Worm (Caenorhabditis elegans) whole organism, L2 larva: ENCODE results near the gene C02F5.10.

Source experiments
- Y55F3AM.14 ChIP-seq: fragments of 200-800 bp; sonication (Bioruptor generic); optimal IDR thresholded peaks from 2 replicates; lab custom pipeline; 2018; ENCODE audit warnings: mild to moderate bottlenecking, missing genetic modification characterization, missing compliant biosample characterization
- elt-3 ChIP-seq: sonication (generic microtip); optimal IDR thresholded peaks from 2 replicates; lab custom pipeline; 2017; ENCODE audit warnings: missing biosample characterization, missing genetic modification characterization
- nhr-6 ChIP-seq: fragments of 150-350 bp; optimal IDR thresholded peaks from 2 replicates; lab custom pipeline; 2014; ENCODE audit warnings: missing biosample characterization, missing genetic modification characterization
- skn-1 ChIP-seq: sonication (generic microtip); optimal IDR thresholded peaks from 2 replicates; lab custom pipeline; 2017; ENCODE audit warnings: missing biosample characterization, missing genetic modification characterization
- zag-1 ChIP-seq: fragments of 150-350 bp; optimal IDR thresholded peaks from 2 replicates; lab custom pipeline; 2014; ENCODE audit warnings: missing biosample characterization, missing genetic modification characterization

ce11 chrIII:8216224-8216623 lies 33.1 kb downstream of the C02F5.10 start, which contains the start of gene unc-86:
- no peak for TF ChIP-seq zag-1
- no peak for TF ChIP-seq elt-3
- no peak for TF ChIP-seq Y55F3AM.14
- TF ChIP-seq nhr-6 (tag; lab: Kevin White, UChicago), result no peak
- TF ChIP-seq skn-1 (tag; lab: Kevin White, UChicago), result no peak
